Fruit fly (Drosophila melanogaster): ENCODE results near the gene asun.

DNA sequence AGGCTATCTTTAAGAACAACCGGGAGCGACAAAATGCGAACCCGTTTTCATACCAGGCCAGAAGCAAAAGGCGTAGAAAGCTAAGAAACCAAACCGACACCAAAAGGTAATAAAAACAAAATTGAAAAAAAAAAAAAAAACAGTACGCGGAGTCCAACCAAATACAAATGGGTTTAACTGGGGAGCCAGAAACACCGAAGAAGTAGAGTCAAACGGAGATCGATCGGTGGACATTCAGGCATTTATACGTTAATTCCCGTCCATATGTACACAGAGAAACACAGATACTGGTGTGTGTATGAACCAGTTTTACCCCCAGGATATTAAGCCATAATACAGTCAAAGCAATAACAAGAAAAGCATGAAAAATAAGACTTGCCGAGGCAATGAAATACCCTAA lies 23.1 kb downstream of the asun start:
- TF ChIP-seq CG34367 (tag; optimal IDR thresholded peaks at IDR 0.05) (no peak), rn (GFP tag; IDR thresholded peaks at IDR 0.05) (no peak), gl (tag; optimal IDR thresholded peaks at IDR 0.05) (peak; percentile 7)

Data from whole organism, pupa.